Fruit fly (Drosophila melanogaster): ENCODE results near the gene Or83a.
A peak's percentile ranks its signal among the peaks of the same experiment; 100 is the strongest.

DNA sequence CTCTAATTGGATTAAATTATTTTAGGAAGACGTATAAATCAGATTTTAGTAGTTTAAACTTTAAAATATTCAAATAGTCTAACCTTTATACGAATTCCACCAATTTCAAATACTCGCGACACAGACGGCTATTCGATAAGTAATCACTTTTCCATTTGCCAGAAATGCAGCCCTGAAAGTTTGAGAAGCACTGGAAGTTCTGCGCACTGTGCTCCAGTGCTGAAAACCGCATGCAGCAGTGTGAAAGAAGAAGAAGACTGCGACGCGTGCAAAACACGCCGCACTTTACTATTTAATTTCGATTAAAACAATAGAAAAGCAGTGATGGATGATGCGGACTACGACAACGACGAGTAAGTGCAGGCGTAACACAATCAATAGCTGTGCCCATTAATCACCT lies 27.4 kb downstream of the Or83a start, which contains the start of gene Polr2F:
- peak in 1 of 2 experiments; percentile 48 for TF ChIP-seq CTCF (optimal IDR thresholded peaks at IDR 0.05)
- TF ChIP-seq CG8478 (optimal IDR thresholded peaks at IDR 0.05) = no peak

Measured in S2 (cell line).